Worm (Caenorhabditis elegans): Measurements from ENCODE around the gene T10B5.8.
A peak's percentile ranks its signal among the peaks of the same experiment; 100 is the strongest.

The T10B5.8 gene

DNA sequence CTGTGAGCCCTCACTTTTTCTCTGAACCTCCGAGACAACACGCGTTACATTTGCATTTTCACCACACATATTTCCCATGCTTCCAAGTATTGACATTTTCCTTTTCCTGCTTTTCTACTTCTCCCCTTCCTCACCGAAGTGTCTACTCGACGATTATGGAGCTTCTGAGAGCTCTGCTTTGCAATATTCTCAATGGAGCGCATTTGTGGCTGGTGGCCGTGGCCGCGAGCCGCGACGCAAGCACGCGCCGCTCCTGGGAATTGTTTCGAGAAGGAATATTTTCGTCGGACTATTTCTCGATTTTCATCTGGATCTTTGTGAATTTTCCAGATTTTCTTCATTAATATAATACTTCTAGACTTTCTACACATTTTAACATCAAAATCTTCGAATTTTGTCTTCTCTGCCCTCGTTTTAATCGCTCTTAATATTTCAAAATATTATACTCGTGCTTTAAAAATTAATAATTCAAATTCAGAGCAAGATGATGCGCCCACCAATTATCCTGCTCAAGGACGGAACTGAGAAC, 30.0 kb downstream of the T10B5.8 start, which contains the start of the genes T10B5.4 and cct-7:
TSS of gene T10B5.4 (minus strand) at position 40 of the 529 bp plus-strand sequence.
TSS of gene cct-7 (plus strand) at position 479 of the 529 bp plus-strand sequence.
- TF ChIP-seq nhr-237 (tag; optimal IDR thresholded peaks at IDR 0.05) (peak; percentile 36), lsy-2 (tag; optimal IDR thresholded peaks at IDR 0.05) (peak; percentile 75 to 93), Y5F2A.4 (GFP tag; optimal IDR thresholded peaks at IDR 0.05) (no peak), lin-1 (GFP tag; IDR thresholded peaks at IDR 0.05) (0 out of 2 replicates have a peak, but pooled peaks have one; percentile 22), ctbp-1 (GFP tag; IDR thresholded peaks at IDR 0.05) (peak; percentile 79), dve-1 (tag; optimal IDR thresholded peaks at IDR 0.05; ENCODE audit: insufficient read depth) (peak; percentile 90), attf-4 (tag; optimal IDR thresholded peaks at IDR 0.05) (no peak), unc-39 (tag; optimal IDR thresholded peaks at IDR 0.05) (no peak), nhr-25 (tag; optimal IDR thresholded peaks at IDR 0.05; ENCODE audit: borderline replicate concordance, insufficient read depth) (peak; percentile 18), nhr-42 (GFP tag; IDR thresholded peaks at IDR 0.05) (no peak), nhr-11 (tag; optimal IDR thresholded peaks at IDR 0.05) (peak; percentile 92), daf-16 (GFP tag; optimal IDR thresholded peaks at IDR 0.05) (no peak), daf-16 (tag; optimal IDR thresholded peaks at IDR 0.05) (peak; percentile 46), zag-1 (tag; optimal IDR thresholded peaks at IDR 0.05) (peak; percentile 24), mdl-1 (tag; optimal IDR thresholded peaks at IDR 0.05) (peak in 1 of 2 experiments; percentile 79), ZK546.5 (tag; optimal IDR thresholded peaks at IDR 0.05) (no peak), T26A8.4 (GFP tag; IDR thresholded peaks at IDR 0.05) (no peak), sdz-12 (GFP tag; optimal IDR thresholded peaks at IDR 0.05) (no peak), ceh-32 (tag; optimal IDR thresholded peaks at IDR 0.05; ENCODE audit: poor library complexity) (no peak), jun-1 (tag; optimal IDR thresholded peaks at IDR 0.05) (peak; percentile 38), spr-1 (tag; optimal IDR thresholded peaks at IDR 0.05) (peak; percentile 42), cey-2 (tag; optimal IDR thresholded peaks at IDR 0.05; ENCODE audit: borderline replicate concordance, insufficient read depth) (no peak), pha-4 (GFP tag; IDR thresholded peaks at IDR 0.05) (0 out of 2 replicates have a peak, but pooled peaks have one; percentile 22), pha-4 (tag; optimal IDR thresholded peaks at IDR 0.05) (no peak), daf-12 (tag; optimal IDR thresholded peaks at IDR 0.05) (no peak), nhr-76 (tag; optimal IDR thresholded peaks at IDR 0.05) (no peak), duxl-1 (tag; optimal IDR thresholded peaks at IDR 0.05; ENCODE audit: poor library complexity) (peak; percentile 6), ZK337.2 (GFP tag; IDR thresholded peaks at IDR 0.05) (peak; percentile 63; the same call in 1 of the 2 replicates), zfp-3 (GFP tag; conservative IDR thresholded peaks at IDR 0.05) (0 out of 2 replicates have a peak, but pooled peaks have one; percentile 40), vab-7 (GFP tag; IDR thresholded peaks at IDR 0.05) (peak; percentile 89), lin-15B (tag; optimal IDR thresholded peaks at IDR 0.05) (peak; percentile 25), zip-2 (tag; optimal IDR thresholded peaks at IDR 0.05) (no peak), nhr-41 (GFP tag; IDR thresholded peaks at IDR 0.05) (no peak), nhr-6 (tag; optimal IDR thresholded peaks at IDR 0.05) (peak; percentile 78), nhr-28 (tag; optimal IDR thresholded peaks at IDR 0.05) (peak; percentile 66), ztf-7 (tag; optimal IDR thresholded peaks at IDR 0.05) (no peak), hlh-30 (tag; optimal IDR thresholded peaks at IDR 0.05; ENCODE audit: insufficient read depth) (peak; percentile 91), F37D6.2 (tag; optimal IDR thresholded peaks at IDR 0.05) (peak; percentile 89), lin-38 (GFP tag; IDR thresholded peaks at IDR 0.05) (peak; percentile 97), skn-1 (tag; optimal IDR thresholded peaks at IDR 0.05) (no peak), Y48G9A.11 (GFP tag; IDR thresholded peaks at IDR 0.05) (no peak; the same call in 1 of the 2 replicates), daf-8 (GFP tag; IDR thresholded peaks at IDR 0.05) (no peak), unc-62 (GFP tag; optimal IDR thresholded peaks at IDR 0.05 in 1 of 2) (no peak), unc-62 (tag; optimal IDR thresholded peaks at IDR 0.05) (no peak), zip-11 (GFP tag; IDR thresholded peaks at IDR 0.05) (no peak), ceh-62 (tag; optimal IDR thresholded peaks at IDR 0.05) (no peak), lim-7 (GFP tag; IDR thresholded peaks at IDR 0.05) (peak; percentile 34; the same call in 1 of the 2 replicates), hmg-1.1 (GFP tag; IDR thresholded peaks at IDR 0.05) (peak; percentile 89), ztf-11 (tag; optimal IDR thresholded peaks at IDR 0.05) (no peak), nhr-111 (GFP tag; optimal IDR thresholded peaks at IDR 0.05) (no peak), F44E2.7 (GFP tag; IDR thresholded peaks at IDR 0.05) (no peak)
